Worm (Caenorhabditis elegans) whole organism, L4/young adult: ENCODE data around the gene tag-314.

Source experiments
- W03F9.2 ChIP-seq: fragments of 150-350 bp; optimal IDR thresholded peaks from 2 replicates; lab custom pipeline; 2014; ENCODE audit warnings: missing biosample characterization, missing genetic modification characterization
- dao-5 ChIP-seq: sonication (generic microtip); optimal IDR thresholded peaks from 2 replicates; lab custom pipeline; 2016; ENCODE audit warnings: missing genotype, missing genetic modification characterization, moderate library complexity, missing compliant biosample characterization
- him-1 ChIP-seq: sonication (generic microtip); optimal IDR thresholded peaks from 2 replicates; lab custom pipeline; 2016; ENCODE audit warnings: missing genotype, missing genetic modification reagents, missing genetic modification characterization, missing compliant biosample characterization

tag-314 gene

ce11 chrV:10463276-10463675 lies 34.8 kb upstream of the tag-314 start, which contains the start of gene F22E12.3:
Gene F22E12.3 (minus strand): TSS chrV:10463376.
- no peak for TF ChIP-seq W03F9.2 (tag; lab: Kevin White, UChicago)
- no peak for TF ChIP-seq him-1 (tag; lab: Kevin White, UChicago)
- no peak for TF ChIP-seq dao-5

ce11 chrV:10462066-10462465 lies 33.6 kb upstream of the tag-314 start, which contains the start of gene chw-1:
Gene chw-1 (plus strand): TSS chrV:10462282.
- no peak for TF ChIP-seq W03F9.2 (tag; lab: Kevin White, UChicago)
- TF ChIP-seq him-1 (tag; lab: Kevin White, UChicago), result no peak
- TF ChIP-seq dao-5, result no peak

ce11 chrV:10460685-10461084 lies 32.2 kb upstream of the tag-314 start:
- TF ChIP-seq him-1 (tag; lab: Kevin White, UChicago) (no peak), W03F9.2 (tag; lab: Kevin White, UChicago) (no peak), dao-5 (no peak)

ce11 chrV:10457247-10457646 lies 28.7 kb upstream of the tag-314 start, which contains the start of gene F22E12.1:
Gene F22E12.1 (minus strand): TSS chrV:10457347.
- TF ChIP-seq dao-5 (no peak), W03F9.2 (tag; lab: Kevin White, UChicago) (no peak), him-1 (tag; lab: Kevin White, UChicago) (no peak)

- TF ChIP-seq him-1 (tag; lab: Kevin White, UChicago) (no peak), dao-5 (no peak), W03F9.2 (tag; lab: Kevin White, UChicago) (no peak)
Observed at ce11 chrV:10453466-10453865, 25.0 kb upstream of the tag-314 start, which contains the start of gene Y32F6A.5. Gene Y32F6A.5 (minus strand): TSS chrV:10453605.

- no peak for TF ChIP-seq W03F9.2 (tag; lab: Kevin White, UChicago)
- TF ChIP-seq him-1 (tag; lab: Kevin White, UChicago), result no peak
- TF ChIP-seq dao-5, result no peak
Observed at ce11 chrV:10441135-10442024, 12.9 kb upstream of the tag-314 start, which contains the start of gene pap-1. Gene pap-1 (plus strand): TSS chrV:10441974.

ce11 chrV:10440723-10441122 lies 12.2 kb upstream of the tag-314 start, which contains the start of gene snf-10:
Gene snf-10 (minus strand): TSS chrV:10440823.
- TF ChIP-seq him-1 (tag; lab: Kevin White, UChicago), result no peak
- no peak for TF ChIP-seq dao-5
- TF ChIP-seq W03F9.2 (tag; lab: Kevin White, UChicago), result no peak

ce11 chrV:10436612-10437011 lies 8.1 kb upstream of the tag-314 start, which contains the start of gene set-22:
Gene set-22 (plus strand): TSS chrV:10436912.
- TF ChIP-seq him-1 (tag; lab: Kevin White, UChicago) (no peak), W03F9.2 (tag; lab: Kevin White, UChicago) (no peak)

- TF ChIP-seq dao-5 (no peak), W03F9.2 (tag; lab: Kevin White, UChicago) (no peak), him-1 (tag; lab: Kevin White, UChicago) (no peak)
Observed at ce11 chrV:10435198-10435597, 6.7 kb upstream of the tag-314 start.

- TF ChIP-seq him-1 (tag; lab: Kevin White, UChicago), result no peak
Observed at ce11 chrV:10433721-10434120, 5.2 kb upstream of the tag-314 start, which contains the start of gene Y32F6A.4. Gene Y32F6A.4 (minus strand): TSS chrV:10434067.

ce11 chrV:10432607-10433006 lies 4.1 kb upstream of the tag-314 start:
- TF ChIP-seq W03F9.2 (tag; lab: Kevin White, UChicago), result no peak
- no peak for TF ChIP-seq him-1 (tag; lab: Kevin White, UChicago)
- TF ChIP-seq dao-5, result no peak

ce11 chrV:10426253-10426652 lies 2.3 kb downstream of the tag-314 start, which contains the start of gene apc-10:
Gene apc-10 (minus strand): TSS chrV:10426353.
- no peak for TF ChIP-seq him-1 (tag; lab: Kevin White, UChicago)
- TF ChIP-seq dao-5, result no peak
- peak; percentile 23 for TF ChIP-seq W03F9.2 (tag; lab: Kevin White, UChicago)

ce11 chrV:10425098-10425497 lies 3.4 kb downstream of the tag-314 start, which contains the start of gene col-12:
Gene col-12 (minus strand): TSS chrV:10425198.
- TF ChIP-seq dao-5, result no peak
- no peak for TF ChIP-seq W03F9.2 (tag; lab: Kevin White, UChicago)
- TF ChIP-seq him-1 (tag; lab: Kevin White, UChicago), result no peak

ce11 chrV:10423511-10423910 lies 5.0 kb downstream of the tag-314 start:
- TF ChIP-seq dao-5 (no peak), him-1 (tag; lab: Kevin White, UChicago) (no peak), W03F9.2 (tag; lab: Kevin White, UChicago) (no peak)
